Worm (Caenorhabditis elegans): ENCODE measurements around the gene T09D3.8.
A peak's percentile ranks its signal among the peaks of the same experiment; 100 is the strongest.

T09D3.8 gene

ce11 chrV:5364863-5365262 lies at the start of gene T09D3.8:
Gene T09D3.8, plus strand, starts transcription at chrV:5365163.
- TF ChIP-seq pes-1 (GFP tag; IDR thresholded peaks at IDR 0.05), result no peak

- TF ChIP-seq ama-1 (optimal IDR thresholded peaks at IDR 0.05) (no peak), ets-7 (tag; optimal IDR thresholded peaks at IDR 0.05) (no peak), F13C5.2 (tag; optimal IDR thresholded peaks at IDR 0.05) (no peak), tra-4 (tag; optimal IDR thresholded peaks at IDR 0.05) (no peak), sea-1 (GFP tag; conservative IDR thresholded peaks at IDR 0.05) (no peak), hmg-4 (GFP tag; optimal IDR thresholded peaks at IDR 0.05) (no peak), flt-1 (GFP tag; IDR thresholded peaks at IDR 0.05) (no peak), ceh-36 (tag; optimal IDR thresholded peaks at IDR 0.05) (no peak), aly-1 (tag; optimal IDR thresholded peaks at IDR 0.05) (no peak), pes-1 (GFP tag; IDR thresholded peaks at IDR 0.05) (no peak), ceh-13 (GFP tag; optimal IDR thresholded peaks at IDR 0.05) (no peak), tbx-11 (GFP tag; IDR thresholded peaks at IDR 0.05) (no peak)
Measured at ce11 chrV:5318349-5318748, 46.6 kb upstream of the T09D3.8 start.

- TF ChIP-seq ama-1 (optimal IDR thresholded peaks at IDR 0.05) (no peak), scrt-1 (GFP tag; IDR thresholded peaks at IDR 0.05) (0 out of 2 replicates have a peak, but pooled peaks have one; percentile 45)
Measured at ce11 chrV:5319477-5319876, 45.5 kb upstream of the T09D3.8 start, which contains the start of gene ceh-34. Gene ceh-34, minus strand, starts transcription at chrV:5319577.

ce11 chrV:5322815-5323214 lies 42.1 kb upstream of the T09D3.8 start:
- TF ChIP-seq pes-1 (GFP tag; IDR thresholded peaks at IDR 0.05) (no peak), hmg-4 (GFP tag; optimal IDR thresholded peaks at IDR 0.05) (no peak), B0310.2 (tag; optimal IDR thresholded peaks at IDR 0.05) (no peak), scrt-1 (GFP tag; IDR thresholded peaks at IDR 0.05) (no peak), ceh-36 (tag; optimal IDR thresholded peaks at IDR 0.05) (no peak), aly-1 (tag; optimal IDR thresholded peaks at IDR 0.05) (no peak), hnd-1 (tag; optimal IDR thresholded peaks at IDR 0.05) (no peak)

- TF ChIP-seq pes-1 (GFP tag; IDR thresholded peaks at IDR 0.05) (no peak), tra-4 (tag; optimal IDR thresholded peaks at IDR 0.05) (no peak), aly-1 (tag; optimal IDR thresholded peaks at IDR 0.05) (no peak)
Measured at ce11 chrV:5324566-5324965, 40.4 kb upstream of the T09D3.8 start, which contains the start of gene ceh-33. Gene ceh-33, minus strand, starts transcription at chrV:5324666.

ce11 chrV:5328314-5328713 lies 36.6 kb upstream of the T09D3.8 start, which contains the start of gene C10G8.8:
Gene C10G8.8, minus strand, starts transcription at chrV:5328414.
- no peak for TF ChIP-seq hnd-1 (tag; optimal IDR thresholded peaks at IDR 0.05)
- no peak for TF ChIP-seq hmbx-1 (tag; optimal IDR thresholded peaks at IDR 0.05)
- TF ChIP-seq ceh-13 (GFP tag; optimal IDR thresholded peaks at IDR 0.05), result no peak
- TF ChIP-seq tra-4 (tag; optimal IDR thresholded peaks at IDR 0.05), result no peak
- TF ChIP-seq scrt-1 (GFP tag; IDR thresholded peaks at IDR 0.05), result no peak
- TF ChIP-seq hmg-4 (GFP tag; optimal IDR thresholded peaks at IDR 0.05), result no peak
- no peak for TF ChIP-seq tbx-37 (GFP tag; conservative IDR thresholded peaks at IDR 0.05)
- no peak for TF ChIP-seq sea-1 (GFP tag; conservative IDR thresholded peaks at IDR 0.05)
- TF ChIP-seq ama-1 (optimal IDR thresholded peaks at IDR 0.05), result no peak
- no peak for TF ChIP-seq F13C5.2 (tag; optimal IDR thresholded peaks at IDR 0.05)
- TF ChIP-seq flt-1 (GFP tag; IDR thresholded peaks at IDR 0.05), result no peak
- no peak for TF ChIP-seq B0310.2 (tag; optimal IDR thresholded peaks at IDR 0.05)
- no peak for TF ChIP-seq tbx-11 (GFP tag; IDR thresholded peaks at IDR 0.05)
- TF ChIP-seq ceh-36 (tag; optimal IDR thresholded peaks at IDR 0.05), result no peak

ce11 chrV:5329677-5330266 lies 35.2 kb upstream of the T09D3.8 start:
- TF ChIP-seq tra-4 (tag; optimal IDR thresholded peaks at IDR 0.05) (no peak), scrt-1 (GFP tag; IDR thresholded peaks at IDR 0.05) (0 out of 2 replicates have a peak, but pooled peaks have one; percentile 25)

- TF ChIP-seq hmg-4 (GFP tag; optimal IDR thresholded peaks at IDR 0.05) (no peak), tra-4 (tag; optimal IDR thresholded peaks at IDR 0.05) (no peak), hnd-1 (tag; optimal IDR thresholded peaks at IDR 0.05) (no peak), tbx-11 (GFP tag; IDR thresholded peaks at IDR 0.05) (no peak), ama-1 (optimal IDR thresholded peaks at IDR 0.05) (no peak), tbx-37 (GFP tag; conservative IDR thresholded peaks at IDR 0.05) (no peak), B0310.2 (tag; optimal IDR thresholded peaks at IDR 0.05) (no peak)
Measured at ce11 chrV:5330967-5331366, 34.0 kb upstream of the T09D3.8 start, which contains the start of gene srg-26. Gene srg-26, plus strand, starts transcription at chrV:5331267.

ce11 chrV:5334588-5334987 lies 30.4 kb upstream of the T09D3.8 start, which contains the start of gene srg-28:
Gene srg-28, plus strand, starts transcription at chrV:5334888.
- TF ChIP-seq tbx-11 (GFP tag; IDR thresholded peaks at IDR 0.05), result no peak
- no peak for TF ChIP-seq scrt-1 (GFP tag; IDR thresholded peaks at IDR 0.05)
- no peak for TF ChIP-seq hnd-1 (tag; optimal IDR thresholded peaks at IDR 0.05)
- no peak for TF ChIP-seq tra-4 (tag; optimal IDR thresholded peaks at IDR 0.05)
- no peak for TF ChIP-seq sea-1 (GFP tag; conservative IDR thresholded peaks at IDR 0.05)

All from whole organism, early embryonic.